Fruit fly (Drosophila melanogaster): Measurements from ENCODE around the gene CG11381.

DNA sequence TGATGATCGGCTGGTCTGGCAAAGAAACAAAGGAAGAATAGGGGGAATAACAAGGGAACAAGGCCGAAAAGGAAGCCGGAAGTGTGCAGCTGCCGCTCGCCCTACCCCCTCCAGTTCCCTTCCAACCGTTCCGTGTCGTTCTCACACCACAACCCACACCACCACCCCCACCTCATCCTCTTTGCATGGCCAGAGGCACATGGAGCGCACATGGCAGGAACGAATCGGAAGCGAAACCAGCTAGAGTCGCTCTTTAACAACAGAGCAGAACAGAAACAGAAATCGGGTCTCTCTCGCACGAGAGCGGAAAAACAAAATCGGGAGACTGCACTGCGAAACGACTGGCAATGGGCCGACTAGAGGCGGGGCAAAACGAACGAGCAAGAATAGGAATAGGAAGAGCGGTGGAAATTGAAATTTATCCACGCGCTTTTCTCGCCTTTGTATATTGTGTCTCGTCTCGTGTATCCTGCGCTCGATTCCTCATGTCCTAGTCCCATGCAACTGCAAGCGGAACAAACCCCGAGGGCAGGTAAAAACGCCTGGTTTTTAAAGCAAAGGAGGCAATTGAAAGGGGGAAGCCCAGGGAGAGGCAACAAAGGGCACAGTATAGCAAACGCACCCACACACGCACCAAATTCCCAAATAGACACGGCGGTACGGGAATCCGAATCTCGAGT lies 29.1 kb downstream of the CG11381 start:
- TF ChIP-seq CG8478 (optimal IDR thresholded peaks at IDR 0.05) (no peak), CTCF (optimal IDR thresholded peaks at IDR 0.05) (no peak)
